Worm (Caenorhabditis elegans) whole organism, L2 larva: ENCODE data around the gene cdgs-1.

Experiments
- C34F6.9 ChIP-seq: fragments of 150-350 bp; optimal IDR thresholded peaks from 2 replicates; lab custom pipeline; 2014; ENCODE audit warnings: missing biosample characterization, missing genetic modification characterization
- F13H6.1 ChIP-seq: sonication (generic microtip); optimal IDR thresholded peaks from 2 replicates; lab custom pipeline; 2016; ENCODE audit warnings: missing genetic modification characterization, missing compliant biosample characterization
- Y55F3AM.14 ChIP-seq: fragments of 200-800 bp; sonication (Bioruptor generic); optimal IDR thresholded peaks from 2 replicates; lab custom pipeline; 2018; ENCODE audit warnings: mild to moderate bottlenecking, missing genetic modification characterization, missing compliant biosample characterization
- ZK546.5 ChIP-seq: sonication (generic microtip); optimal IDR thresholded peaks from 2 replicates; lab custom pipeline; 2017; ENCODE audit warnings: missing biosample characterization, missing genetic modification characterization
- alr-1 ChIP-seq: fragments of 150-350 bp; optimal IDR thresholded peaks from 2 replicates; lab custom pipeline; 2014; ENCODE audit warnings: missing biosample characterization, missing genetic modification characterization
- aly-2 ChIP-seq: fragments of 150-350 bp; optimal IDR thresholded peaks from 2 replicates; lab custom pipeline; 2014; ENCODE audit warnings: missing biosample characterization, missing genetic modification characterization
- ama-1 ChIP-seq: fragments of 150-350 bp; optimal IDR thresholded peaks from 2 replicates; lab custom pipeline; 2018; ENCODE audit warnings: inconsistent platforms
- ceh-16 ChIP-seq: fragments of 150-350 bp; optimal IDR thresholded peaks from 2 replicates; lab custom pipeline; 2014; ENCODE audit warnings: missing biosample characterization, missing genetic modification characterization
- ceh-82 ChIP-seq: fragments of 150-350 bp; optimal IDR thresholded peaks from 2 replicates; lab custom pipeline; 2014; ENCODE audit warnings: missing biosample characterization, missing genetic modification characterization
- crh-2 ChIP-seq: sonication (generic microtip); optimal IDR thresholded peaks from 2 replicates; lab custom pipeline; 2017; ENCODE audit warnings: missing biosample characterization, missing genetic modification characterization
- dmd-4 ChIP-seq: sonication (generic microtip); optimal IDR thresholded peaks from 2 replicates; lab custom pipeline; 2017; ENCODE audit warnings: missing biosample characterization, missing genetic modification characterization
- egl-27 ChIP-seq: sonication (generic microtip); optimal IDR thresholded peaks from 3 replicates; lab custom pipeline; 2017; ENCODE audit warnings: missing biosample characterization, missing genetic modification reagents, missing genetic modification characterization
- elt-1 ChIP-seq: fragments of 150-350 bp; optimal IDR thresholded peaks from 2 replicates; lab custom pipeline; 2014; ENCODE audit warnings: missing biosample characterization, missing genetic modification characterization
- fos-1 ChIP-seq: fragments of 150-350 bp; optimal IDR thresholded peaks from 2 replicates; lab custom pipeline; 2014; ENCODE audit warnings: missing biosample characterization, missing genetic modification characterization
- gmeb-1 ChIP-seq: fragments of 150-350 bp; optimal IDR thresholded peaks from 2 replicates; lab custom pipeline; 2014; ENCODE audit warnings: missing biosample characterization, missing genetic modification characterization
- lin-11 ChIP-seq: fragments of 150-350 bp; sonication (generic microtip); optimal IDR thresholded peaks from 2 replicates; lab custom pipeline; 2014; ENCODE audit warnings: missing biosample characterization, missing genetic modification characterization, inconsistent platforms, mixed read lengths
- lsy-2 ChIP-seq, 2 experiments: fragments of 150-350 bp in 1 of 2; sonication (generic microtip) in 1 of 2; optimal IDR thresholded peaks; 2 replicates each; lab custom pipeline; 2014 to 2017; ENCODE audit warnings: missing biosample characterization in 2 of 2, missing genetic modification characterization in 2 of 2
- mab-5 ChIP-seq: fragments of 150-350 bp; optimal IDR thresholded peaks from 2 replicates; lab custom pipeline; 2014; ENCODE audit warnings: missing biosample characterization, missing genetic modification characterization
- mbf-1 ChIP-seq: sonication (generic microtip); optimal IDR thresholded peaks from 2 replicates; lab custom pipeline; 2017; ENCODE audit warnings: missing biosample characterization, missing genetic modification characterization
- nhr-10 ChIP-seq: sonication (generic microtip); optimal IDR thresholded peaks from 2 replicates; lab custom pipeline; 2017; ENCODE audit warnings: missing biosample characterization, missing genetic modification characterization
- nhr-129 ChIP-seq: fragments of 150-350 bp; optimal IDR thresholded peaks from 2 replicates; lab custom pipeline; 2014; ENCODE audit warnings: missing biosample characterization, missing genetic modification characterization
- nhr-21 ChIP-seq: fragments of 150-350 bp; optimal IDR thresholded peaks from 2 replicates; lab custom pipeline; 2014; ENCODE audit warnings: missing biosample characterization, missing genetic modification characterization
- nhr-23 ChIP-seq: fragments of 150-350 bp; optimal IDR thresholded peaks from 2 replicates; lab custom pipeline; 2014; ENCODE audit warnings: missing biosample characterization, missing genetic modification reagents, missing genetic modification characterization
- nhr-237 ChIP-seq: fragments of 150-350 bp; optimal IDR thresholded peaks from 2 replicates; lab custom pipeline; 2014; ENCODE audit warnings: missing biosample characterization, missing genetic modification characterization
- nhr-25 ChIP-seq: fragments of 150-350 bp; sonication (generic microtip); optimal IDR thresholded peaks from 3 replicates; lab custom pipeline; 2014; ENCODE audit warnings: missing biosample characterization, missing genetic modification characterization
- peb-1 ChIP-seq: fragments of 150-350 bp; optimal IDR thresholded peaks from 2 replicates; lab custom pipeline; 2014; ENCODE audit warnings: missing biosample characterization, missing genetic modification characterization
- sem-4 ChIP-seq: fragments of 150-350 bp; optimal IDR thresholded peaks from 2 replicates; lab custom pipeline; 2014; ENCODE audit warnings: missing biosample characterization, missing genetic modification reagents, missing genetic modification characterization
- sma-9 ChIP-seq, 2 experiments: fragments of 150-350 bp in 1 of 2; sonication (generic microtip) in 1 of 2; optimal IDR thresholded peaks; 2 replicates each; lab custom pipeline; 2014 to 2016; ENCODE audit warnings: missing genetic modification characterization in 2 of 2, mild to moderate bottlenecking in 1 of 2, missing biosample characterization in 1 of 2, missing compliant biosample characterization in 1 of 2, missing genetic modification reagents in 1 of 2, moderate library complexity in 1 of 2
- unc-39 ChIP-seq: fragments of 150-350 bp; optimal IDR thresholded peaks from 2 replicates; lab custom pipeline; 2014; ENCODE audit warnings: missing biosample characterization, missing genetic modification characterization
- unc-55 ChIP-seq: fragments of 150-350 bp; sonication (generic microtip); optimal IDR thresholded peaks from 3 replicates; lab custom pipeline; 2014; ENCODE audit warnings: missing biosample characterization, missing genetic modification reagents, missing genetic modification characterization
- unc-62 ChIP-seq: fragments of 150-350 bp; optimal IDR thresholded peaks from 2 replicates; lab custom pipeline; 2014; ENCODE audit warnings: missing biosample characterization, missing genetic modification reagents, missing genetic modification characterization
- zag-1 ChIP-seq: fragments of 150-350 bp; optimal IDR thresholded peaks from 2 replicates; lab custom pipeline; 2014; ENCODE audit warnings: missing biosample characterization, missing genetic modification characterization
- ztf-1 ChIP-seq: fragments of 200-800 bp; sonication (Bioruptor generic); conservative IDR thresholded peaks from 2 replicates; pipeline ENCODE4 v1.3.6; 2022; ENCODE audit warnings: missing genetic modification characterization, missing compliant biosample characterization
- ztf-11 ChIP-seq: sonication (generic microtip); optimal IDR thresholded peaks from 2 replicates; lab custom pipeline; 2017; ENCODE audit warnings: missing biosample characterization, missing genetic modification characterization
- ztf-4 ChIP-seq: fragments of 150-350 bp; optimal IDR thresholded peaks from 2 replicates; lab custom pipeline; 2014; ENCODE audit warnings: missing biosample characterization, missing genetic modification characterization

cdgs-1 gene

DNA sequence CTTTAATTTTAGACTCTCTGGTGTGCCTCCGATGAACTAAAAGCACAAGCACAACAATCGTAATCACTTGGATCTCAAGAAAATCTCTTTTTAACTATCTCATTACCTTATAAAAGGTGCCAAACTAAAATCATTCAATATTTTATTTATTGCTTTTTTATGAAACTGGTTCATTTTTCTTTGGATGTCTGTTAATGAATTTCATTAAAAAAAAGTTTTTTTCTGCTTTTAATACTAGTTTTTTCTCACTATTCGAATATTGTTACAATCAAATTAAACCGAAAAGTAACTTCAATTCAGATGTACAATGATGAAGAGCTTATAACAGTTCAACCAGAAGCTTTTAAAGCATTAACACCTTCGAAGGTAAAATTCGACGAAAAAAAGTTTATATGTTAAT is 39.8 kb downstream of the cdgs-1 start, which contains the start of gene swd-2.1:
Gene swd-2.1 (plus strand): TSS at position 301 of the 400 bp plus-strand sequence.
- TF ChIP-seq elt-1 (tag; lab: Kevin White, UChicago) (no peak), mbf-1 (tag; lab: Kevin White, UChicago) (no peak), unc-39 (tag; lab: Kevin White, UChicago) (no peak), unc-62 (no peak), dmd-4 (no peak), nhr-129 (tag; lab: Kevin White, UChicago) (no peak), ztf-4 (tag; lab: Kevin White, UChicago) (no peak), nhr-237 (tag; lab: Kevin White, UChicago) (no peak)

ce11 chrIV:7774206-7774605 is 41.3 kb downstream of the cdgs-1 start, which contains the start of the genes hcf-1 and swd-2.2:
hcf-1 (minus strand) TSS chrIV:7774275.
swd-2.2 (plus strand) TSS chrIV:7774411.
- no peak for TF ChIP-seq sma-9 (GFP tag; optimal IDR thresholded peaks at IDR 0.05; lab: Kevin White, UChicago)
- TF ChIP-seq sma-9 (tag; optimal IDR thresholded peaks at IDR 0.05; lab: Kevin White, UChicago) = no peak
- no peak for TF ChIP-seq elt-1 (tag; lab: Kevin White, UChicago)
- TF ChIP-seq mab-5 (tag; lab: Kevin White, UChicago) = no peak
- TF ChIP-seq unc-55 = peak; percentile 67
- no peak for TF ChIP-seq nhr-10 (tag; lab: Kevin White, UChicago)
- no peak for TF ChIP-seq gmeb-1 (tag; lab: Kevin White, UChicago)
- no peak for TF ChIP-seq ceh-82 (tag; lab: Kevin White, UChicago)
- TF ChIP-seq unc-39 (tag; lab: Kevin White, UChicago) = no peak
- TF ChIP-seq nhr-129 (tag; lab: Kevin White, UChicago) = peak; percentile 4
- no peak for TF ChIP-seq Y55F3AM.14 (GFP tag; lab: Kevin White, UChicago)
- peak; percentile 17 for TF ChIP-seq crh-2
- no peak for TF ChIP-seq ceh-16 (tag; lab: Kevin White, UChicago)
- TF ChIP-seq lin-11 = no peak
- TF ChIP-seq egl-27 (tag; lab: Kevin White, UChicago) = no peak
- no peak for TF ChIP-seq nhr-23 (tag; lab: Kevin White, UChicago)
- TF ChIP-seq ztf-1 (GFP tag; lab: Robert Waterston, UW) = no peak
- no peak for TF ChIP-seq ztf-11 (tag; lab: Kevin White, UChicago)
- TF ChIP-seq ama-1 (lab: Kevin White, UChicago) = no peak
- peak; percentile 73 for TF ChIP-seq C34F6.9 (tag; lab: Kevin White, UChicago)
- no peak for TF ChIP-seq nhr-237 (tag; lab: Kevin White, UChicago)
- TF ChIP-seq nhr-21 = no peak
- no peak for TF ChIP-seq sem-4 (tag; lab: Kevin White, UChicago)
- TF ChIP-seq alr-1 (tag; lab: Kevin White, UChicago) = no peak
- peak in 1 of 2 experiments; percentile 63 for TF ChIP-seq lsy-2 (tag; optimal IDR thresholded peaks at IDR 0.05; lab: Kevin White, UChicago)
- TF ChIP-seq peb-1 (tag; lab: Kevin White, UChicago) = no peak
- no peak for TF ChIP-seq fos-1 (tag; lab: Kevin White, UChicago)

ce11 chrIV:7770162-7770561 is 45.4 kb downstream of the cdgs-1 start, which contains the start of gene rdl-1:
rdl-1 (minus strand) TSS chrIV:7770262.
- TF ChIP-seq sem-4 (tag; lab: Kevin White, UChicago) (no peak), zag-1 (tag; lab: Kevin White, UChicago) (no peak), nhr-10 (tag; lab: Kevin White, UChicago) (no peak), C34F6.9 (tag; lab: Kevin White, UChicago) (no peak), nhr-129 (tag; lab: Kevin White, UChicago) (no peak), aly-2 (tag; lab: Kevin White, UChicago) (no peak), fos-1 (tag; lab: Kevin White, UChicago) (no peak), ceh-82 (tag; lab: Kevin White, UChicago) (no peak), nhr-237 (tag; lab: Kevin White, UChicago) (no peak)
- TF ChIP-seq, all 48 proteins: peak for 0

DNA sequence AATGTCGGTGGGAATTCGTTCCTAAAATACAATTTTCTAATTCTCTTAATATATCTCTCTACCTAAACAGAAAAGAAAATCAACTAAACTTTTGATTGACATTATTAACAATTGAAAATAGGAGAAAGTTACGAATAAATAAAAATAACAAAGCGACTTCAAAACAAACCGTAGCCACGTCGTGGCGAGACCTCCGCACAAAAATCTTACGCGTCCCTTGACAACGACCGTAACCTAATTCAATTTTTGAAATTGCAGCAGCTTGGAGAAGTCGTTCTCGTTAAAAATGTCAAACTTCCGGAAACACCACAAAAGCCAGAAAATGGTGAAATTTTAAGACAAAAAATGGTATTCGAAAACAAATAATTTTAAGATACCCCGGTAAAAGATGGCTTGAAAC is 51.2 kb downstream of the cdgs-1 start:
- TF ChIP-seq gmeb-1 (tag; lab: Kevin White, UChicago) (no peak), nhr-25 (no peak), F13H6.1 (tag; lab: Kevin White, UChicago) (no peak), ztf-11 (tag; lab: Kevin White, UChicago) (no peak), ztf-4 (tag; lab: Kevin White, UChicago) (no peak), dmd-4 (no peak), nhr-237 (tag; lab: Kevin White, UChicago) (no peak), peb-1 (tag; lab: Kevin White, UChicago) (no peak), ZK546.5 (no peak), lsy-2 (tag; optimal IDR thresholded peaks at IDR 0.05; lab: Kevin White, UChicago) (no peak), egl-27 (tag; lab: Kevin White, UChicago) (no peak)
- TF ChIP-seq, all 48 proteins: peak for 0
